Fruit fly (Drosophila melanogaster) whole organism, pupa: ENCODE data around the gene eIF3h.

Source experiments
- CG10348 ChIP-seq: fragments of 200-800 bp; sonication (Bioruptor generic); IDR thresholded peaks from 2 replicates; pipeline ENCODE4 v1.3.6; 2022; ENCODE audit warnings: missing biosample characterization, missing genetic modification characterization
- CG34367 ChIP-seq: fragments of 200-800 bp; sonication (Bioruptor generic); optimal IDR thresholded peaks from 2 replicates; lab custom pipeline; 2018; ENCODE audit warnings: missing biosample characterization, mild to moderate bottlenecking, missing genetic modification characterization
- CG4496 ChIP-seq: fragments of 200-800 bp; sonication (Bioruptor generic); IDR thresholded peaks from 3 replicates; pipeline ENCODE4 v1.3.6; 2022; ENCODE audit warnings: missing biosample characterization, missing genetic modification characterization
- CG8301 ChIP-seq: fragments of 200-800 bp; sonication (Bioruptor generic); optimal IDR thresholded peaks from 2 replicates; lab custom pipeline; 2018; ENCODE audit warnings: missing biosample characterization, mild to moderate bottlenecking, missing genetic modification characterization
- EcR ChIP-seq: fragments of 200-800 bp; sonication (Bioruptor generic); optimal IDR thresholded peaks from 3 replicates; lab custom pipeline; 2019; ENCODE audit warnings: missing biosample characterization, missing genetic modification characterization, mild to moderate bottlenecking, moderate library complexity, missing genetic modification reagents

DNA sequence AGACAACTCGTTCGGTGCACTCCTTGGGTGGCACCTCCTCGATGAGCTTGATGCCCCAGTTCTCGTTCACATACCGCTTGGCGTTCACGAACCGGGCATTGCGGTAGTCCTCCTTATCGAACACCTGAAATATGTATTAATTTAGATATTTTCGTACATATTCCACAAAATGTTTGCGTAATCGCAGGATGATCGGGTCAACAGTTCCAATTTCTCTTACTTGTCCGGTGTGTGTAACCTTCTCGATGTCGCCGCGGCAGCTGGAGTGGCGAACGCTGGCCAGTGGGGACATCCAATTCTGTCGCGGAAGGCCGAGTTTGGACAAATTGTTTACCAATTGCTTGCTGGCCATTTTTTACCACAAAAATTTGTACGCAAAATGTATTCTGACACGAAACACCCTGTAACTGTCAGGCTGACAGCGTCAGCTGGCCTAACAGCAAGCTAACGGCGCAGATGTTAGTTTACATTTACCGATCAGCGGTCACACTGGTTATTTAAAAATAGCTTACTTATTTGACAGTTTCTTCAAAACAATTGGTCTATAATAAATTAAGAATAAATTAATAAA lies 47.0 kb upstream of the eIF3h start, which contains the start of gene ND-13A:
- TF ChIP-seq EcR (no peak), CG8301 (tag; lab: Kevin White, UChicago) (no peak), CG34367 (tag; lab: Kevin White, UChicago) (no peak), CG4496 (GFP tag; lab: Robert Waterston, UW) (peak; percentile 39; the same call in 1 of the 3 replicates), CG10348 (GFP tag; lab: Robert Waterston, UW) (no peak)
